Fruit fly (Drosophila melanogaster): ENCODE data around the gene CheB38b.

Gene CheB38b

dm6 chr2L:20831060-20831459 lies 14.0 kb upstream of the CheB38b start, which contains the start of gene CG31674:
Gene CG31674 (plus strand): TSS chr2L:20831262.
- TF ChIP-seq CG8301 (tag; optimal IDR thresholded peaks at IDR 0.05) (no peak), CG12605 (GFP tag; IDR thresholded peaks at IDR 0.05) (no peak), CG14655 (GFP tag; optimal IDR thresholded peaks at IDR 0.05) (no peak), CG8159 (tag; optimal IDR thresholded peaks at IDR 0.05) (no peak), fd96Ca (GFP tag; IDR thresholded peaks at IDR 0.05) (no peak), CG13204 (GFP tag; optimal IDR thresholded peaks at IDR 0.05) (no peak), CG9948 (tag; optimal IDR thresholded peaks at IDR 0.05) (no peak), CG32121 (GFP tag; IDR thresholded peaks at IDR 0.05) (no peak), EcR (GFP tag; optimal IDR thresholded peaks at IDR 0.05) (no peak), gl (tag; optimal IDR thresholded peaks at IDR 0.05) (no peak), CG4496 (GFP tag; IDR thresholded peaks at IDR 0.05) (no peak), Ets98B (GFP tag; IDR thresholded peaks at IDR 0.05) (no peak), CG15710 (tag; optimal IDR thresholded peaks at IDR 0.05) (no peak), D1 (tag; optimal IDR thresholded peaks at IDR 0.05) (no peak), CG34367 (tag; optimal IDR thresholded peaks at IDR 0.05) (no peak), CG10348 (GFP tag; IDR thresholded peaks at IDR 0.05) (no peak), CG17806 (tag; optimal IDR thresholded peaks at IDR 0.05) (no peak)

- TF ChIP-seq rn (GFP tag; IDR thresholded peaks at IDR 0.05) (no peak), CG4496 (GFP tag; IDR thresholded peaks at IDR 0.05) (peak; percentile 6; the same call in 1 of the 3 replicates)
These were observed 12.8 kb upstream of the CheB38b start for dm6 chr2L:20829755-20830396.

- TF ChIP-seq CG17806 (tag; optimal IDR thresholded peaks at IDR 0.05) (no peak), D1 (tag; optimal IDR thresholded peaks at IDR 0.05) (no peak), Ets98B (GFP tag; IDR thresholded peaks at IDR 0.05) (no peak), gl (tag; optimal IDR thresholded peaks at IDR 0.05) (no peak), CG32121 (GFP tag; IDR thresholded peaks at IDR 0.05) (no peak), Snoo (tag; optimal IDR thresholded peaks at IDR 0.05) (no peak), EcR (GFP tag; optimal IDR thresholded peaks at IDR 0.05) (no peak)
These were observed 12.2 kb upstream of the CheB38b start, which contains the start of gene CG31673 for dm6 chr2L:20829309-20829708. Gene CG31673 (plus strand): TSS chr2L:20829609.

dm6 chr2L:20828701-20829100 lies 11.6 kb upstream of the CheB38b start:
- no peak for TF ChIP-seq fd96Ca (GFP tag; IDR thresholded peaks at IDR 0.05)

- TF ChIP-seq CG14655 (GFP tag; optimal IDR thresholded peaks at IDR 0.05) (no peak), CG8301 (tag; optimal IDR thresholded peaks at IDR 0.05) (no peak), Snoo (tag; optimal IDR thresholded peaks at IDR 0.05) (no peak), Ets98B (GFP tag; IDR thresholded peaks at IDR 0.05) (no peak), gl (tag; optimal IDR thresholded peaks at IDR 0.05) (no peak), fd96Ca (GFP tag; IDR thresholded peaks at IDR 0.05) (no peak), EcR (GFP tag; optimal IDR thresholded peaks at IDR 0.05) (no peak), CG12605 (GFP tag; IDR thresholded peaks at IDR 0.05) (no peak), CG15710 (tag; optimal IDR thresholded peaks at IDR 0.05) (no peak), rn (GFP tag; IDR thresholded peaks at IDR 0.05) (no peak), CG34367 (tag; optimal IDR thresholded peaks at IDR 0.05) (no peak)
These were observed 10.0 kb upstream of the CheB38b start for dm6 chr2L:20827045-20827444.

dm6 chr2L:20826226-20826625 lies 9.2 kb upstream of the CheB38b start:
- TF ChIP-seq CG32121 (GFP tag; IDR thresholded peaks at IDR 0.05), result no peak
- TF ChIP-seq CG13204 (GFP tag; optimal IDR thresholded peaks at IDR 0.05), result no peak
- no peak for TF ChIP-seq fd96Ca (GFP tag; IDR thresholded peaks at IDR 0.05)
- TF ChIP-seq CG8159 (tag; optimal IDR thresholded peaks at IDR 0.05), result no peak
- TF ChIP-seq CG8301 (tag; optimal IDR thresholded peaks at IDR 0.05), result no peak
- no peak for TF ChIP-seq CG34367 (tag; optimal IDR thresholded peaks at IDR 0.05)
- no peak for TF ChIP-seq EcR (GFP tag; optimal IDR thresholded peaks at IDR 0.05)
- no peak for TF ChIP-seq rn (GFP tag; IDR thresholded peaks at IDR 0.05)
- no peak for TF ChIP-seq CG17806 (tag; optimal IDR thresholded peaks at IDR 0.05)
- no peak for TF ChIP-seq CG14655 (GFP tag; optimal IDR thresholded peaks at IDR 0.05)

dm6 chr2L:20825265-20825664 lies 8.2 kb upstream of the CheB38b start:
- TF ChIP-seq Snoo (tag; optimal IDR thresholded peaks at IDR 0.05) (no peak), CG10348 (GFP tag; IDR thresholded peaks at IDR 0.05) (no peak), CG12605 (GFP tag; IDR thresholded peaks at IDR 0.05) (peak; percentile 57; the same call in 1 of the 2 replicates), Ets98B (GFP tag; IDR thresholded peaks at IDR 0.05) (no peak; the same call in 1 of the 2 replicates), EcR (GFP tag; optimal IDR thresholded peaks at IDR 0.05) (peak; percentile 89), CG15710 (tag; optimal IDR thresholded peaks at IDR 0.05) (no peak), CG13204 (GFP tag; optimal IDR thresholded peaks at IDR 0.05) (peak; percentile 89), CG8301 (tag; optimal IDR thresholded peaks at IDR 0.05) (no peak), Pif1B (GFP tag; optimal IDR thresholded peaks at IDR 0.05) (no peak), CG14655 (GFP tag; optimal IDR thresholded peaks at IDR 0.05) (no peak), CG4496 (GFP tag; IDR thresholded peaks at IDR 0.05) (no peak), fd96Ca (GFP tag; IDR thresholded peaks at IDR 0.05) (no peak), gl (tag; optimal IDR thresholded peaks at IDR 0.05) (peak; percentile 16), CG17806 (tag; optimal IDR thresholded peaks at IDR 0.05) (no peak), CG34367 (tag; optimal IDR thresholded peaks at IDR 0.05) (no peak), CG9948 (tag; optimal IDR thresholded peaks at IDR 0.05) (no peak), D1 (tag; optimal IDR thresholded peaks at IDR 0.05) (no peak), CG32121 (GFP tag; IDR thresholded peaks at IDR 0.05) (no peak), CG8159 (tag; optimal IDR thresholded peaks at IDR 0.05) (no peak), Pif1A (GFP tag; optimal IDR thresholded peaks at IDR 0.05) (no peak), rn (GFP tag; IDR thresholded peaks at IDR 0.05) (no peak)

Measured in whole organism, pupa.